Worm (Caenorhabditis elegans): ENCODE measurements around the gene arx-4.

- TF ChIP-seq ceh-2 (tag; optimal IDR thresholded peaks at IDR 0.05), result no peak
- TF ChIP-seq nhr-11 (tag; optimal IDR thresholded peaks at IDR 0.05), result no peak
- no peak for TF ChIP-seq ceh-9 (tag; optimal IDR thresholded peaks at IDR 0.05)
Measured at ce11 chrIII:844577-844976, 17.5 kb upstream of the arx-4 start.

All from whole organism, late embryonic.